Worm (Caenorhabditis elegans) whole organism, midembryonic: ENCODE results near the gene sds-22.

ENCODE experiments used
- T22C8.4 ChIP-seq: fragments of 200-800 bp; sonication (Bioruptor generic); IDR thresholded peaks from 2 replicates; pipeline ENCODE4 v1.3.6; 2022; ENCODE audit warnings: missing genetic modification characterization, missing compliant biosample characterization
- cog-1 ChIP-seq: sonication (generic microtip); optimal IDR thresholded peaks from 2 replicates; lab custom pipeline; 2016; ENCODE audit warnings: missing genetic modification characterization, missing compliant biosample characterization
- flt-1 ChIP-seq: fragments of 200-800 bp; sonication (Bioruptor generic); IDR thresholded peaks from 2 replicates; pipeline ENCODE4 v1.3.6; 2022; ENCODE audit warnings: missing genetic modification characterization, missing compliant biosample characterization
- klf-2 ChIP-seq: fragments of 200-800 bp; sonication (Bioruptor generic); conservative IDR thresholded peaks from 2 replicates; pipeline ENCODE4 v1.3.6; 2022; ENCODE audit warnings: missing genetic modification reagents, missing genetic modification characterization, missing compliant biosample characterization
- med-1 ChIP-seq: sonication (generic microtip); optimal IDR thresholded peaks from 2 replicates; lab custom pipeline; 2017; ENCODE audit warnings: missing genetic modification characterization, mild to moderate bottlenecking, missing compliant biosample characterization, antibody characterized with exemption, missing genetic modification reagents; ENCODE audit not compliant: insufficient read depth
- ref-1 ChIP-seq: fragments of 200-800 bp; sonication (Bioruptor generic); conservative IDR thresholded peaks from 2 replicates; pipeline ENCODE4 v1.3.6; 2022; ENCODE audit warnings: missing genetic modification reagents, missing genetic modification characterization, missing compliant biosample characterization
- tab-1 ChIP-seq: fragments of 200-800 bp; sonication (Bioruptor generic); IDR thresholded peaks from 2 replicates; pipeline ENCODE4 v1.3.6; 2022; ENCODE audit warnings: missing genetic modification characterization, missing compliant biosample characterization
- ztf-23 ChIP-seq: fragments of 200-800 bp; sonication (Bioruptor generic); IDR thresholded peaks from 2 replicates; pipeline ENCODE4 v1.3.6; 2022; ENCODE audit warnings: missing genetic modification reagents, missing genetic modification characterization, missing compliant biosample characterization
- ztf-29 ChIP-seq: fragments of 200-800 bp; sonication (Bioruptor generic); IDR thresholded peaks from 2 replicates; pipeline ENCODE4 v1.3.6; 2022; ENCODE audit warnings: missing genetic modification reagents, missing genetic modification characterization, missing compliant biosample characterization

Gene sds-22

DNA sequence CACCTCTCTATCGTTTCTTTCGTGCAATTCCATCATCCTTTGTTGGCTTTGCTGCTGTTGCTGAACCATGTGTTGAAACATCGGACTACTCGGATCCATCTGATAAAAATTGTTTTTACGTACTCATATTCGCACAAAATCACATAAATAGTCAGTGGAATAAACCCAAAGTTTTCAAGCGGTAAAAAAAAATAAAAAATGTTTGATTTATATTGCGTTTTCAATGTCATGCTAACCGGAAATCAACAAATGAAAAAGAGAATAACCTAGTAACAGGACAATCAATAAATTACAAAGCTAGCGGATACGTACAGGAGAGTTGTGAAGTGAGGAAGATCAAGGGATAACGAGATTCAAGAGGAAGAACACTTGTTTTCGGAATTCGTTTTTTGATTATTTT, 3.3 kb upstream of the sds-22 start, which contains the start of gene mdt-10:
Gene mdt-10 (minus strand): TSS at position 101 of the 400 bp plus-strand sequence.
- TF ChIP-seq ztf-23: no peak
- no peak for TF ChIP-seq T22C8.4 (GFP tag; lab: Robert Waterston, UW)
- no peak for TF ChIP-seq tab-1 (GFP tag; lab: Robert Waterston, UW)
- TF ChIP-seq cog-1: no peak
- no peak for TF ChIP-seq med-1 (GFP tag; lab: Kevin White, UChicago)
- no peak for TF ChIP-seq klf-2 (GFP tag; lab: Robert Waterston, UW)
- TF ChIP-seq ztf-29 (GFP tag; lab: Robert Waterston, UW): no peak
- TF ChIP-seq ref-1: no peak
- no peak for TF ChIP-seq flt-1 (GFP tag; lab: Robert Waterston, UW)

DNA sequence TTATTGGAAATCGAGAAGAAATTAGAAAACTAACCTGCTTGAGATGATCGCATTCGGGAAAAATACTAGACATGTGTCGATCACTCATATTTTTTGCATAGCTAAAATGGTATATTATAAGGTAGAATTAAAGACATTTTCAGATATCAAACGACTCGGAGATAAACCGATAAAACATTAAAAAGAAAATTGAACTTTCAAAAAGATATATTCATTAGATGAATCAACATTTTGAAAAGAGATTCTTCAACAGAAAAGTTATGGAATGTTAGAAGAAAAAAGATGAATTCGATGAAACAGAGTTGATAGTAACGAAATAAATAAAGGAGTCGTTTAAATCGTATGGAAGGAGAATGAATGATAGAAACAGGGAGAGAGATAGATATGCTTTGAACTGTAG, 2.6 kb upstream of the sds-22 start, which contains the start of gene mdmh-35:
Gene mdmh-35 (minus strand): TSS at position 101 of the 400 bp plus-strand sequence.
- TF ChIP-seq cog-1: no peak
- no peak for TF ChIP-seq T22C8.4 (GFP tag; lab: Robert Waterston, UW)
- no peak for TF ChIP-seq ref-1
- TF ChIP-seq ztf-23: no peak

DNA sequence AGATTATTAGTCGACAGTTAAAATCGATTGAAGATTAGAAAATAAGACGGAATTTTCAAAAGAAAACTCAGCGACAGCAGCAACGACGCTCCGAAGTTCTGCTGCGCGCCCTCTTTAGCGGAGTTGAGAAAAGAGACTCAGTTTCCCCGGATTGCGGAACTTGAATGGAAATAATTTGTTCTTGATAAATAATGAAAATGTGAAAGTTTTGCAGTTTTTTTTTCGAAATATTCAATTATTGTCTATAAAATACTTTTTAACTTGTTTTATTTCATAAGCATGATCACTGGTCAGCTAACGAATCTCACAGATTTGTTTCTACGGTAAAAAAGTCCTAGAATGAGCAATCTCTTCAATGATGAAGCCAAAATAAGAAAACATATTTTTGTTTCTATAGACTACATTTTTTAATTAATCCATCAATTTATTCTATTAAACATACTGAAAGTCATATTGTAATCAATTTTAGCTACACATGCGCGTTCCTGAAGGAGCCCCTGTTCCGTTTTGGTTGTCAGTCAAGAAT, 653 bp upstream of the sds-22 start, which contains the start of the genes cec-3 and T09A5.15:
Gene cec-3 (minus strand): TSS at position 116 of the 526 bp plus-strand sequence.
Gene T09A5.15 (plus strand): TSS at position 476 of the 526 bp plus-strand sequence.
- TF ChIP-seq ztf-29 (GFP tag; lab: Robert Waterston, UW) (no peak; the same call in 1 of the 2 replicates), flt-1 (GFP tag; lab: Robert Waterston, UW) (peak; percentile 48; the same call in 1 of the 2 replicates), tab-1 (GFP tag; lab: Robert Waterston, UW) (no peak), ztf-23 (0 out of 2 replicates have a peak, but pooled peaks have one; percentile 35), cog-1 (peak; percentile 22)

DNA sequence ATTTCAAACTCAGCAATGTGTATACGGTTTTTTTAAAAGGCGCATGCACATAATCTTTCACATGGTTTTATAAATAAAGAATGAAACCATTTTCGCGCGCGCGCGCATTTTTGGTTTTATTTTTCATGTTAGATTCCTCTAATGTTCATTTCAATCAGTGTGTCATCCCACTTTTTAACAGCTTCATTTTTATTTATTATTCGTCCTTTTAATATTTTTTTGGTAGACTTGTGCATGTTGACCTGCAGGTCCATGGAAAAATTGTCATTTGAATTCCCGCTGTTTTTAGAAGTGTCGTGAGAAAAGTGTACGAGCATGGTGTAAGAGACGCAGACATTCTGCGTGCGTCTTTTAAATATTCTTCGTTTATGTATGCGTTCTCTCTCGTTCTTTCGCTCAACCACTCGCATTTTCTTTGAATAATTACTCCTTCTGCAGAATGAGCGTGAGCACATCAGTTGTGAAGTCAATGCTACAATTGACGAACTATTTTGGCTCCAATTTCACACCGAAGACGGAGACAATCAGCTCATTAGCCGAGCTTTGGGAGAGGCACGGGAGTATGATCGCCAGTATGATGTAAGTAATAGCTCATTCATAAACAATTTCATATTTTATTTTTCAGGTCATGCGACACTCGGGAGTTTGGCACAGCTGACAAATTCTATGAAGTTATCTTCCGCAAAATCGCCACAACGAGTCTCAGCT, 2.2 kb downstream of the sds-22 start, which contains the start of gene lin-5:
Gene lin-5 (plus strand): TSS at position 354 of the 708 bp plus-strand sequence.
- no peak for TF ChIP-seq ztf-29 (GFP tag; lab: Robert Waterston, UW)
- no peak for TF ChIP-seq flt-1 (GFP tag; lab: Robert Waterston, UW)
- no peak for TF ChIP-seq ztf-23
- TF ChIP-seq klf-2 (GFP tag; lab: Robert Waterston, UW): 0 out of 2 replicates have a peak, but pooled peaks have one; percentile 47
- no peak for TF ChIP-seq T22C8.4 (GFP tag; lab: Robert Waterston, UW)
- TF ChIP-seq cog-1: peak; percentile 36
- TF ChIP-seq ref-1: no peak

DNA sequence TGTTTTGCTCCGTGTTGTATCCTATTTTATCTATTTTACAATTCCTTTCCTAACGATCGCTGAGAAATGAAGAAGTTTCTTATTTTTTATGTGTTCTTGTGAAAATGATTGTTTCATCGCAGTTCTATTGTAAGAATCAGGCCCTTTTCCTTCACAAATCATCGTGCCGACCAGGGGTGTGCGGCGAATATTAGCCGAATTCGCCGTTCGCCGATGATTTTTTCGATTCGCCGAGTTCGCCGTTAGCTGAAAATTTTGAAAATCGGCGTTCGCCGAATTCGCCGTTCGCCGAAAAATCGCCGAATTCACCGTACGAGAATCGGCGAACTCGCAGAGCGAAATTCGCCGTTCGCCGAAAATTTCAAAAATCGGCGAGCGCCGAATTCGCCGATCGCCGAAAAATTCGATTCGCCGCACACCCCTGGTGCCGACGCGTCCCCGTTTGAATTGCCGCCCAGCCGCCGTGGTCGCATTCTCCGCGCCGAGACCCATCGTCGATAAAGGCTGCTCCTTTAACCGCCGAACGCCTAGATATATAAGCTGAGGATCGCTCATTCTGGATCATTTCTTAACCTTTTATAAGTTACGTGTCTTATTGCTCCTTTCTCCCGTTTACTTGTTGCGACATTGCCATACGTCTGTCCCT, 5.4 kb downstream of the sds-22 start:
- no peak for TF ChIP-seq tab-1 (GFP tag; lab: Robert Waterston, UW)
- TF ChIP-seq flt-1 (GFP tag; lab: Robert Waterston, UW): no peak
- TF ChIP-seq ztf-29 (GFP tag; lab: Robert Waterston, UW): no peak
- TF ChIP-seq ref-1: no peak
- TF ChIP-seq klf-2 (GFP tag; lab: Robert Waterston, UW): no peak
- TF ChIP-seq T22C8.4 (GFP tag; lab: Robert Waterston, UW): no peak
- TF ChIP-seq ztf-23: no peak
- no peak for TF ChIP-seq cog-1
- no peak for TF ChIP-seq med-1 (GFP tag; lab: Kevin White, UChicago)

DNA sequence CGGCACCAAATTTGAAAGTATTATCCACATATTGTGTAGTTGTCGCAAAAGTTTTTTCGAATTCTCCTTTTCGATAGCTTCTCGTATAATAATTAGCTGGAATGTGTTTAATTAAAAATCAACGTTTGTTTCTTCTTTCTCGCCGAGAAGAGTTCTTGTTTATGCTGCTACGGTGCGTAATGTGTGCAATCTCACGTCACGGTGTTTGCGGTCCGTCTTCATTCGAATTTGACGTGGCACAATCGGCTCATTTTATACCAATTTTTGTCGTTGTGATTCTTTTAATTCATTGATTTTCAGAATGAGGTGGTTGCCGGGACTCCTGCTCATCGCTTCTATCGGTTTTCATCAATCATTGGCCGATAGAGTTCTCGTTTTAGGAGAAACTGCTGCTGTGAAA, 6.0 kb downstream of the sds-22 start, which contains the start of gene ostb-1:
Gene ostb-1 (plus strand): TSS at position 301 of the 400 bp plus-strand sequence.
- no peak for TF ChIP-seq ztf-23
- no peak for TF ChIP-seq flt-1 (GFP tag; lab: Robert Waterston, UW)
- TF ChIP-seq cog-1: no peak
- no peak for TF ChIP-seq ref-1
- no peak for TF ChIP-seq klf-2 (GFP tag; lab: Robert Waterston, UW)
- no peak for TF ChIP-seq med-1 (GFP tag; lab: Kevin White, UChicago)
- TF ChIP-seq ztf-29 (GFP tag; lab: Robert Waterston, UW): no peak
- no peak for TF ChIP-seq tab-1 (GFP tag; lab: Robert Waterston, UW)
- no peak for TF ChIP-seq T22C8.4 (GFP tag; lab: Robert Waterston, UW)

DNA sequence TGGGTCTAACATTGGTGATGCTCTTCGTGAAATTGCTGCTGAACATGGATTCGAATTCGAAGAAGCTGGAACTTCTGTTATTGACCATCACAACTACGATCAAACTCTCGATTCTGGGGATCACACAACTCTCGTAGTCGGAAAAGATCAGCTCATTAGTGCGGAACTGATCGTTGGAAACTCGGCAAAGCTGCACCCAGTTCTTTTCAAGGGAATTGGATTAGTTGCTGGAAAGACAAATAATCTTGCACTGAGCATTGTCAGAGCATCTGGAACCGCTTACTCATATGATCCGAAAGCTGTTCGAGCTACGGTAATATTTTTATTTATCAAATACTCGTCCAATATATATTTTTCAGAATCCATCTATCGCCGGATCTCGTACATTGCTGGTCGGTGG, 6.7 kb downstream of the sds-22 start:
- TF ChIP-seq klf-2 (GFP tag; lab: Robert Waterston, UW) (no peak), cog-1 (no peak), ztf-23 (no peak), T22C8.4 (GFP tag; lab: Robert Waterston, UW) (no peak), ztf-29 (GFP tag; lab: Robert Waterston, UW) (no peak), tab-1 (GFP tag; lab: Robert Waterston, UW) (no peak), ref-1 (no peak), flt-1 (GFP tag; lab: Robert Waterston, UW) (no peak), med-1 (GFP tag; lab: Kevin White, UChicago) (no peak)

DNA sequence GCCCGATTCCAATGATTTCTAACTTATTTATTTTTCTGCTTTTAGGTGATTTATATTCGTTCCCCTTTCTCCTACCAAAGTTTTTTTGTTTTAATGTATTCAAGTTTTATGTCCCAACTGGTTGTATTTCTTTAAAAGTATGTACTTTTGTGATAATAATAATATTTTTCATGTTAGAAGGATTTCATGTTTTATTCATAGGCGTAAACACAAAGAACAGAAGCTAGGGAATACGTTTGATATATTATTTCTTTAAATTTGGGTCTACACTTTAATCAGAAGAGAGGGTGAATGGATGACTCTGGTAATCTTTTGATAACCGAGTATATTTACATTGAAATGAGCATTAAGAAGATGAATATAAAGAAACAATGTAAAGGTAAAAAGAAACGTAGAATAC, 7.9 kb downstream of the sds-22 start:
- TF ChIP-seq ref-1 (no peak), med-1 (GFP tag; lab: Kevin White, UChicago) (no peak), ztf-23 (no peak), ztf-29 (GFP tag; lab: Robert Waterston, UW) (no peak), tab-1 (GFP tag; lab: Robert Waterston, UW) (no peak), flt-1 (GFP tag; lab: Robert Waterston, UW) (no peak), klf-2 (GFP tag; lab: Robert Waterston, UW) (no peak), T22C8.4 (GFP tag; lab: Robert Waterston, UW) (no peak), cog-1 (no peak)

DNA sequence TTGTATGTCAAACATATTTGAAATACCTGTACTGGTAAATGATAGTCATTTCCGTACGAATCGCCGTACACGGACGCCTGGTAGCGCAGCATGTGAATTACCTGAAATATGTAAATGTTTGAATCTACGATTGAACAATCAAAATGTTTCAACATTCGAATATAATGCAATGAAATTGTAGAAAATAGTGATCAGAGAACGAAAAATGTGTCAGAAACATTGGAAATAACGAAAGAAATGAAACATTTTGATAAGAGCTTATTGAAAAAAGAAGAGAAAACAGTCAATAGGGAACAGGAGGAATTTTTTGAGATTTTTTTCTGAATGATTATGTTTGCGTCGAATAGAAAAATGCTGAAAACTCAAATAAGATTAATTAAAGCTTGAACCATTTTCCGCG, 11.9 kb downstream of the sds-22 start, which contains the start of gene ztf-17:
Gene ztf-17 (minus strand): TSS at position 101 of the 400 bp plus-strand sequence.
- TF ChIP-seq T22C8.4 (GFP tag; lab: Robert Waterston, UW) (no peak), ztf-23 (no peak), cog-1 (no peak), flt-1 (GFP tag; lab: Robert Waterston, UW) (no peak), ztf-29 (GFP tag; lab: Robert Waterston, UW) (no peak), tab-1 (GFP tag; lab: Robert Waterston, UW) (no peak), med-1 (GFP tag; lab: Kevin White, UChicago) (no peak), ref-1 (no peak), klf-2 (GFP tag; lab: Robert Waterston, UW) (no peak)
